Fruit fly (Drosophila melanogaster): ENCODE measurements around the gene MstProx.

MstProx gene

DNA sequence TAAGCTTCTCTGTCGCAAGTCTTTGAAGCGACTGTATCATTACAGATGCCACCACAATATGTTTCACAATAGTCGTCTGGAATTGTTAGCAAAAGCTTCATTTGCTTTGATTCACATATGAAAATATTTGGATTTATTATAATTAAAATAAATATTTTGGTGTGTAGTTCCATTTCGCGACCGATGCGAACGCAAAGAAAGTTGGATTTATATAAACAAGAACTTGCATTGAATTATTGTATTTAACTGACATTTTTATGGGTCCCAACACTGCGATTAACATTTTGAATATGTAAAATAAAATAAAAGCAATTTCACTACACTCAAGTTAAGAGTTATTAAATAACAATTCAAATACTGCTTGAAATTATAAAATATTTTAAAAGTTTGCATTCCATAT, at the start of gene MstProx:
MstProx (minus strand) TSS at position 101 of the 400 bp plus-strand sequence.
- TF ChIP-seq noc (tag; optimal IDR thresholded peaks at IDR 0.05): no peak

DNA sequence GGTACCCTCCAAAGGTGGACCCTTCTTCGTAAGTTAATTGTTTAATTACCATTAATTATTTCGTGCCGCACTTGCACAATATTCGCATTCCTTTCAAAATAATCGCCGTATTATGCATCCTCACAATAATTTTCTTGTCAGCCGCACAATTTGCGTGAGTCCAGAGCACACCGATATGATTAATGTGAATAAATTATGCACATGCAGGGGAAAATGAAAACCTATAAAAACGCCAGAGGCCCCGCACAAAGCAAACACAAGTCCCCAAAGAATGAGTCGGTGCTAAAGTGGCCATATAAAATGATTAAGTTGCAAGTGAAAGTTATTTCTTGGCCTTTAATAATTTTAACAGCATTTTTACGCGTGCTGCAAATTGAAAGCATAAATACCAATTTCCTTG, 37.5 kb upstream of the MstProx start, which contains the start of gene Ir84a:
Ir84a (plus strand) TSS at position 301 of the 400 bp plus-strand sequence.
- no peak for TF ChIP-seq noc (tag; optimal IDR thresholded peaks at IDR 0.05)

DNA sequence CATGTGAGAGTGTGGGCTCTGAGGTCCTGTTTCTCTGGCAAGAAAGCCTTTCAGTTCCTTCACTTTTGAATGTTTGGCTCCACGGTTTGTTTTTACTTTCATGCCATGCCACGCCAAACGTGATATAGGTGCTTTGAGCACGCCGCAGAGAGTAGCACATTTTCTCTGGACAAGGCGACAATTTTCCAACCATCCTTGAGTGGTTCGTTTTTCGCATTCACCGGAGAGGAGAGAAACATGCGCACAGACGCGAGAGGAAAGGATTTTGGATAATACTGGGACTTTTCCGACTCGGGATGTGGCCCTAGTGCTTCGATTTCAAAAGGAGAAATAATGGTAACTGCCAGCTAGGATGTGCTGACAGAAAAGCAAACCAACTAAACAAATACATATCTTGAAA, 24.9 kb upstream of the MstProx start:
- TF ChIP-seq noc (tag; optimal IDR thresholded peaks at IDR 0.05): no peak

DNA sequence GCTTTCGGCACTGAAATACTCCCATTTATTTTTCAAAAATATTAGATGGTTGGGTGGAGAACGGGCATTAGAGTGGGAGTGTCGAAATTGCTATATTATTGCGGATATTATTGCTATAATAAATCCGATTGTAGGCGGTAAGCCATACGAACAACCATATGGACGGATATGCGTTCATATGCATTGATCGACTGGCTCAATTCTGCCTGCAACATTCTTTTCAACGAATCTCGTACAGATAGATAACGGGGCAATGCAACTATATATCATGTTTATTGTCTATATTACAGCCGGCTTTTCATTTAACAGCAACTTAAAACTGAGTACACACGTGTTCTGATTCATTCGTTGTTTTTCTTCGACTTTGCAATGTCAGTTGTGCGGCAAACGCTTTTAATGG, 22.0 kb upstream of the MstProx start, which contains the start of gene CG42650:
CG42650 (plus strand) TSS at position 301 of the 400 bp plus-strand sequence.
- no peak for TF ChIP-seq noc (tag; optimal IDR thresholded peaks at IDR 0.05)

DNA sequence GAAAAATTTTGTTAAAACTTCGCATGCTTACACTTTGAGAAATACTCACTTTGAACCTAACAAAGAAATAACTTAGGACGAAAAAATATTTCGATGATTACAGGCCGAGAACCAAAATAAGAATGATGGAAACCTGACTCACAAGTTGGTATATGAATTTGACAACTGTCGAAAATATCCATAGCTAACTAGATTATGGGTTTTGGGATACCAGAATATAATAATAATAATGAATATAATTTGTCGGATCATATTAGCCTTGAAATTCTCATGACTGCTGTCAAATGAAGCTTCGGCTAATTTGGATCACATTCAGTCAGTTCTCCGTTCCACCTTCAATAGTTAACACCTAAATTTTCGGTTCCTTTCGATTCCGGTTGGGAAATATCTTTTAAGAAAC, 3.6 kb downstream of the MstProx start, which contains the start of the genes Mst84Db and Mst84Da:
Mst84Db (minus strand) TSS at position 101 of the 400 bp plus-strand sequence.
Mst84Da (plus strand) TSS at position 324 of the 400 bp plus-strand sequence.
- no peak for TF ChIP-seq noc (tag; optimal IDR thresholded peaks at IDR 0.05)

DNA sequence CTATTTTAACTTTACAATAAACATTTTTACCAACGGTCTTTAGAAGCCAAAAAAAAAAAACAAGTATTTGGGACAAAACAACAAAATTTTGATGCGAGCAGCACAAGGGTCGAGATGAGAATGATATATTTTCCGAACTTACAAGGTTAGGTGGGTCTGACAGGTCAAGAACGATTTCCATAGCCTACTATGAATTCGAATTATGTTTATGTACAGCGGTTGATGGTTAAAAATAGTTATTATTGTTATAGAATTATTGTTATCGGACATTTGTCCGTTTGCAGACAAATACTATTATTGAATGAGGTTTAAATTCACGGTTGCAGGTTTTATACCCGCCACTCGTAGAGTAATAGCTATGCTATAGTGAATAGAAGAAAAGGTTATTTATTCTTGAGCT, 4.5 kb downstream of the MstProx start, which contains the start of gene Mst84Dc:
Mst84Dc (minus strand) TSS at position 101 of the 400 bp plus-strand sequence.
- TF ChIP-seq noc (tag; optimal IDR thresholded peaks at IDR 0.05): no peak

DNA sequence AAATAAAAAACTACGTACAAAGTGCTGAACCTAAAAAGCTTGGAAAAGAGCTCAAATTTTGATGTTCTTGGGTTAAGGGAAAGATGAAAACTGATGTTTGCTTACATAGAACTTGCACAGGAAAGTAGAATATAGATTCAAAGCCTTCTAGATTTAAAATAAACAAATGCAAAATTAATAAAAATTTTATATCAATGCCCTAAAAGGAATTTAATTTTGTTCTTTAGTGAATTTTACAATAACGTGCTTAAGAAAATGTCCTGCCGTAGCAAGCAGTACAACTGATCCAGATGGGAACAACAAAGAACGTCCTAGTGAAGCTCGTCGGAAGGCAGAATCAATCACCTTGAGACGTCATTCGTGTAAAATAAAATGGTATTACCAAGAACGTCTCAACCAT, 5.4 kb downstream of the MstProx start, which contains the start of gene Mst84Dd:
Mst84Dd (minus strand) TSS at position 101 of the 400 bp plus-strand sequence.
- TF ChIP-seq noc (tag; optimal IDR thresholded peaks at IDR 0.05): no peak

DNA sequence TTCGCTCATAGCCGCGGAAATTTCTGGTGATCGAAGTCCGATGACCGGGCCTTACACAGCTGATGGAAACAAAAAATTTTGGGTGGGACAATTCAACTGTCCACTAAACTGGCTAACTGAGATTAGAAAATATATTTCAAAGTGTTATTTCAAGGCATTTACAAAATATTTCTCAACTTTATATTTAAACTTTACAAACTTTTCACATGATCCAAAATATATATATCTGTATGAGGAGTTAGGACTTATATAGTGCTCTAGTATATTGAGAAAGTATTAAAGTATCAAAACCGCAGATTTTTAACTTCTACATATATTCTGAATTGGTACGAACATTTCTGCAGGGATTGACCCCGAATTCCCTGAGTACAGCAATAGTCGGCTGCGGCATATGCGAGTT, 7.1 kb downstream of the MstProx start, which contains the start of gene CG17944:
CG17944 (minus strand) TSS at position 101 of the 400 bp plus-strand sequence.
- TF ChIP-seq noc (tag; optimal IDR thresholded peaks at IDR 0.05): no peak

DNA sequence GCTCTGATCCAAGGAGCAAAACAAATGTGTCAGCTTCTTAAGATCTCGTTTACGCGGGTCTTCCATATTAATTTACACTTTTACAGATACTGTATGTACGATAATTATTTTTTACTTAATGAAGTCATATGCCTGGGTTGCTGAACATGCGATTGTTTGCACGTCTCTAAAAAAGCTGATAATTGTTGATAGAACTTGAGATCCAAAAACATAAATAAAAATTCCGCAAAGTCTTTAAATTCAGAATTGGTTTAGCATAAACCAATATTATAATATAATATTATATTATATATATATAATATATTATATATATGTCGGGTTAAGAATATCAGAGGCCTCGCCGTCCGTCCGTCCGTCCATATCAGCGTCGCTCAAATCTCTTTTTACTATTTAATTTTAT, 19.7 kb downstream of the MstProx start, which contains the start of gene CG43290:
CG43290 (minus strand) TSS at position 101 of the 400 bp plus-strand sequence.
- TF ChIP-seq noc (tag; optimal IDR thresholded peaks at IDR 0.05): no peak

DNA sequence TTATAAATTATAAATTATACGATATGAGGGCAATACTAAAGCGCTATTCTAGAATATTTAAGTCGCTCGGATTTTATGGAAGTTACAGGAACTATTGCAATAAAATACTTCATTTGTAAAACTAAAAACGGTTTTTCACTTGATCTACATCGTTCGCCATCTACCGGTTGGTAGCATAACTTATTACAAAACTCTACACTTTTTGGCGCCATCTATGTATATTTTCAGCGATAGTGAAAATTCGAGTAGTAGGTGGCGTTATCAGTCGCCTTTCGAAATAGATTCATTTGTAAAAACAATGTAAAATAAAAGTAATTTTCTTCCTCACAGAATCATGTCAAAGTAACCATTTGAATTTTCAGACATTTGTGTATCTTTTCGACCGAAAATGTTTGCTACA, 22.7 kb downstream of the MstProx start, which contains the start of gene nxf4:
nxf4 (plus strand) TSS at position 286 of the 400 bp plus-strand sequence.
- TF ChIP-seq noc (tag; optimal IDR thresholded peaks at IDR 0.05): no peak

DNA sequence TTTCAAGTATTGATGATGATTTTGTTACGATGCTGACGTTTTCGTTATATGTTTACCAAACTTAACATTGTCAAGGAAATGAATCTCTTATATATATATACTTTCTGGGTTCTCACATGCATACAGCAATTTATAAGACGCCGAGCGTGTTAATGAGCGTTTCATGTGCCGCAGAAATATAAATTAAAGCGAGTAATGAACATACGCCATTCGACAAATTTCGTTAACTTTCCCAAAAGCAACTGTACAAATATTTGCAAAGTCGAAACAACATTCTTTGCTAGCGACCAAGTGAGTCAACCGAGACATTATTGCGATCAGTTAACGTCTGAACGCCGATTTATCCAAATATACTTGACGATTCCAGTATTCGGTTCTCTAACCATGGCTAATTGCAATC, 24.3 kb downstream of the MstProx start, which contains the start of gene CG31496:
CG31496 (plus strand) TSS at position 301 of the 400 bp plus-strand sequence.
- no peak for TF ChIP-seq noc (tag; optimal IDR thresholded peaks at IDR 0.05)

DNA sequence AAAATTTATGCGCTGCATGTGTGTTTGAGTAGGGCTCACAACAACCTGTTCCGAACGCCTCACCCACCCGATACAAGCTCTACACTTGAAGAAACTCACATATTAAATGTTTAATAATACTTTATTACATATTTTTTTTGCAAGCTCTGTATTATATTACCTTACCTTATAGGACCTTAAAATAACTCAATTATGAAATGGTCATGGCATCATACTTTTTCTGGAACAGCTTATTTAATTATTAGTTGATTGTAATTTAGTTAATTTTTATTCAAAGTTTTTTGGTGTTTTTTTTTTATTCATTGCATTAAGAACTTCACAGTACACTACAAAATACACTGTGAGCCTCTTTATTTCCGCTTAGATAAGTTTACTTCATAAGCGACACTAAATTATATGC, 32.7 kb downstream of the MstProx start:
- no peak for TF ChIP-seq noc (tag; optimal IDR thresholded peaks at IDR 0.05)

DNA sequence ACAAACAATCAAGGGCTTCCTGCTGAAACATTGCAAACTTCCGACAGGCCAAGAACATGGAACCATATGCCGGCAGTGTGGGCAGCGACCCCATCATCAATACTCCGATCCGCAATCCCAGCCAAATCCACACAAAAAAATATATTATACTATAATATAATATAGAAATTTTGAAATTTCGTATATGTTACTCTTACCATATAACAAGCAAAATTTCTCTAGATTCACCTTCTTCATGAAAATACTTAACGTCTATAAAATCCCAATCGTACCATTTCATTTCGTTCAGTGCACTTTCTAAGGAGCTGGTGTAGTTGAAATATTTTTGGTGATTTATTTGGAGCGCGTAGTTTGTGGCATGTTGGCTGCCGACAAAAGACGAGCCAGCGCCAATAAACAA, 34.5 kb downstream of the MstProx start:
- TF ChIP-seq noc (tag; optimal IDR thresholded peaks at IDR 0.05): no peak

DNA sequence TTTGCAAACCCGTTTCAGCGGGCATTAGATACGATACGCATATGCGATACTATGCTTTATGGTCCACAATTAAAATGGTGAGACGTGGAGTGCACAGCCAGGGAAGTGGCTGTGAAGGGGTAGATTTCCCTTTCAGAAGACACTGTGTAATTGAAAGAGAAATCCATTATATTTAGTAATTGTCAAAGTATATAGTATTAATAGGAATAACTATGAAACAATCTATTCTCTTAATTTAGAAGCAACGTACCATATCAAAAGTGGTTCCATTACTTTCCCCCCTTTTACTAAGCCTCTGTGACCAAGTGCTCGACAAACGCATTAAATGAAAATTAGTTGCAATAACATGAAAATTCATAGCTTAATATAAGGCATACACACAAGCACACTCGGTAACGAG, 38.4 kb downstream of the MstProx start:
- no peak for TF ChIP-seq noc (tag; optimal IDR thresholded peaks at IDR 0.05)

DNA sequence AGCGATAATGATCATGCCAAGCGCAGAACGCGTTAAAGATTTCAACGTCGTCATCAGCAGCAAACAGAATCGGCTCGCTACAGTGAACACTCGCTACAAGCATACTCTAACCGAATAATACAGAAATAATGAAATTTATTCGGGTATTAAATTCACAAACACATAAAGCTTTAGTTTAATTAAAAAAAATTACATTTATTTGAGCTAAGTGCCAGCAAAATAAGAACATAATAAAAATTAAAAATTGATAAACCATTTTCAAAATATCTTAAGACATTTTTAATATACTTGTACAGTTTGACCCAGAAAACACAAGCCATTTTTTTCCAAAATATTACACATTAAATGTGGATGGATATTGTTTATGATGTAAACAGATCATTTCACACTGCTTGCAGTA, 42.9 kb downstream of the MstProx start:
- TF ChIP-seq noc (tag; optimal IDR thresholded peaks at IDR 0.05): no peak

DNA sequence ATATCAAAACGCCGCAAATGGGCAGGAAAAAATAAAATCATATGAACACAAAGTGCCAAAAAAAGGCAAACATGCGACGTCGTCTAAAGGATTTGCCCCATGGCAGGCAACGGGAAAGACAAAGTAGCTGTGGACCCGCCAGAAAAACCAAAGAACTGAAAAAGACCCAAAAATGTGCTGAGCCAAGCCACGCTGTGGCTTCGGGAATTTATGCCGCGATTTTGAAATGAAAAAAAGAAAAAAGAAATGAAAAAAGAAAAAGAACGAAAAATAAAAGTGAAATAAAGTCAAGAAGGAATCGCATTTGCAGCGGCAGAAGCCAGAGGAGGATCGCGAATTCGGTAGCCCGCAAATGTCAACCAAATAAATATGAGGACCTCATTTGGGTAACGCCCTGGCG, 46.6 kb downstream of the MstProx start:
- no peak for TF ChIP-seq noc (tag; optimal IDR thresholded peaks at IDR 0.05)

DNA sequence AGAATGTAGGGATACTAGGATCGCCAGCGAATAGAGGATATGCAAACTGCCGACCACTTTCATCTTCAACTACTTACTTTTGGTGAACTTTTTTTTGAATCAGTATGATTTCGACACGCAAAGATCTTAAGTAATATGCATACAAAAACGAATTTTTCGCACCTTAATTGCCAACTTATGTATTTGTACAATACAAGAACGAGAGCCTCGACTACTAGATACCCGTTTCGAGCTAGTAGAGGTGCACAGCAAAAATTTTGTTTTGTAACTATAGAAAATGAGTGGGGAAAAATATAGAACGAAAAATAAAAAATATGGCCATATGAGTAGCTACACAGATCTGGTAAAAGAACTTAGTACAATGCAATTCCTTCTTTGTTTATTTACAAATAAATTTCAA, 52.0 kb downstream of the MstProx start, which contains the start of gene CG10029:
CG10029 (minus strand) TSS at position 101 of the 400 bp plus-strand sequence.
- TF ChIP-seq noc (tag; optimal IDR thresholded peaks at IDR 0.05): no peak

All from whole organism, larva.